Worm (Caenorhabditis elegans) whole organism, young adult: ENCODE results near the gene Y53G8AL.4.

Experiments
- C17E4.6 ChIP-seq: fragments of 200-800 bp; sonication (Bioruptor generic); IDR thresholded peaks from 2 replicates; pipeline ENCODE4 v1.3.6; 2022; ENCODE audit warnings: missing genetic modification reagents, missing genetic modification characterization, missing compliant biosample characterization
- F33H1.4 ChIP-seq: fragments of 200-800 bp; sonication (Bioruptor generic); IDR thresholded peaks from 2 replicates; pipeline ENCODE4 v1.3.6; 2022; ENCODE audit warnings: missing genetic modification reagents, missing genetic modification characterization, missing compliant biosample characterization
- Y67H2A.10 ChIP-seq: fragments of 200-800 bp; sonication (Bioruptor generic); conservative IDR thresholded peaks from 2 replicates; pipeline ENCODE4 v1.3.6; 2022; ENCODE audit warnings: missing genetic modification reagents, missing genetic modification characterization, missing compliant biosample characterization
- die-1 ChIP-seq: sonication (generic microtip); optimal IDR thresholded peaks from 2 replicates; lab custom pipeline; 2016; ENCODE audit warnings: missing genotype, mild to moderate bottlenecking, missing genetic modification characterization, missing compliant biosample characterization
- hlh-12 ChIP-seq: sonication (generic microtip); optimal IDR thresholded peaks from 2 replicates; lab custom pipeline; 2016; ENCODE audit warnings: missing genetic modification characterization, missing compliant biosample characterization
- pha-4 ChIP-seq: fragments of 150-350 bp; sonication (generic microtip); optimal IDR thresholded peaks from 2 replicates; lab custom pipeline; 2014; ENCODE audit warnings: missing biosample characterization, missing genetic modification reagents, missing genetic modification characterization
- sdz-38 ChIP-seq: sonication (generic microtip); optimal IDR thresholded peaks from 2 replicates; lab custom pipeline; 2016; ENCODE audit warnings: missing genotype, missing genetic modification characterization, missing compliant biosample characterization
- sea-2 ChIP-seq: fragments of 200-800 bp; sonication (Bioruptor generic); IDR thresholded peaks from 2 replicates; pipeline ENCODE4 v1.3.6; 2022; ENCODE audit warnings: missing genetic modification characterization, missing compliant biosample characterization
- snpc-4 ChIP-seq, 5 experiments: fragments of 150-350 bp in 1 of 5; sonication (generic microtip) in 4 of 5; optimal IDR thresholded peaks; 2 replicates each; lab custom pipeline; 2014 to 2018; ENCODE audit warnings: missing genetic modification characterization in 5 of 5, missing biosample characterization in 3 of 5, antibody characterized with exemption in 2 of 5, mild to moderate bottlenecking in 2 of 5, missing compliant biosample characterization in 2 of 5, missing genotype in 2 of 5, moderate library complexity in 2 of 5, missing genetic modification reagents in 1 of 5
- tlf-1 ChIP-seq: fragments of 200-800 bp; sonication (Bioruptor generic); optimal IDR thresholded peaks from 2 replicates; lab custom pipeline; 2018; ENCODE audit warnings: mild to moderate bottlenecking, missing genetic modification characterization, missing compliant biosample characterization
- unc-62 ChIP-seq: fragments of 150-350 bp; optimal IDR thresholded peaks from 2 replicates; lab custom pipeline; 2014; ENCODE audit warnings: missing biosample characterization, missing genetic modification reagents, missing genetic modification characterization

ce11 chrIII:3242379-3242778 lies 8.1 kb downstream of the Y53G8AL.4 start:
- TF ChIP-seq F33H1.4 = no peak
- TF ChIP-seq C17E4.6 (GFP tag; lab: Robert Waterston, UW) = no peak
- TF ChIP-seq sdz-38 (tag; lab: Kevin White, UChicago) = no peak
- no peak for TF ChIP-seq die-1
- TF ChIP-seq tlf-1 = no peak
- no peak for TF ChIP-seq pha-4 (tag; lab: Kevin White, UChicago)
- no peak for TF ChIP-seq sea-2 (GFP tag; lab: Robert Waterston, UW)
- no peak for TF ChIP-seq unc-62 (GFP tag; lab: Kevin White, UChicago)
- no peak for TF ChIP-seq snpc-4 (GFP tag; optimal IDR thresholded peaks at IDR 0.05; lab: Kevin White, UChicago)
- no peak for TF ChIP-seq snpc-4 (tag; optimal IDR thresholded peaks at IDR 0.05; lab: Kevin White, UChicago)
- TF ChIP-seq hlh-12 = no peak
- no peak for TF ChIP-seq Y67H2A.10 (GFP tag; lab: Robert Waterston, UW)
